Fruit fly (Drosophila melanogaster) whole organism, embryonic: ENCODE data around the gene Tmhs.

ENCODE experiments used
- CG10274 ChIP-seq: fragments of 200-800 bp; sonication (Bioruptor generic); optimal IDR thresholded peaks from 3 replicates; lab custom pipeline; 2017; ENCODE audit warnings: missing biosample characterization, mild to moderate bottlenecking, missing genetic modification characterization
- CG10543 ChIP-seq: fragments of 200-800 bp; sonication (Bioruptor generic); optimal IDR thresholded peaks from 3 replicates; lab custom pipeline; 2017; ENCODE audit warnings: missing biosample characterization, mild to moderate bottlenecking, missing genetic modification characterization, moderate library complexity
- CG10654 ChIP-seq: fragments of 200-800 bp; sonication (Bioruptor generic); optimal IDR thresholded peaks from 2 replicates; lab custom pipeline; 2016; ENCODE audit warnings: missing biosample characterization, missing genetic modification characterization
- CG11085 ChIP-seq: fragments of 200-800 bp; sonication (Bioruptor generic); IDR thresholded peaks from 2 replicates; pipeline ENCODE4 v1.3.6; 2022; ENCODE audit warnings: missing biosample characterization, missing genetic modification characterization
- CG11398 ChIP-seq: fragments of 200-800 bp; sonication (Bioruptor generic); optimal IDR thresholded peaks from 2 replicates; lab custom pipeline; 2016; ENCODE audit warnings: missing biosample characterization, missing genetic modification characterization
- CG11456 ChIP-seq: fragments of 200-800 bp; sonication (Bioruptor generic); IDR thresholded peaks from 3 replicates; pipeline ENCODE4 v1.3.6; 2022; ENCODE audit warnings: missing biosample characterization, missing genetic modification characterization
- CG12219 ChIP-seq: fragments of 200-800 bp; sonication (Bioruptor generic); optimal IDR thresholded peaks from 3 replicates; lab custom pipeline; 2018; ENCODE audit warnings: missing biosample characterization, mild to moderate bottlenecking, missing genetic modification characterization
- CG12769 ChIP-seq: fragments of 200-800 bp; sonication (Bioruptor generic); optimal IDR thresholded peaks from 2 replicates; lab custom pipeline; 2019; ENCODE audit warnings: missing biosample characterization, mild to moderate bottlenecking, missing genetic modification characterization, moderate library complexity
- CG13624 ChIP-seq: fragments of 200-800 bp; sonication (Bioruptor generic); optimal IDR thresholded peaks from 2 replicates; lab custom pipeline; 2016; ENCODE audit warnings: missing biosample characterization, missing genetic modification characterization
- CG13894 ChIP-seq: fragments of 200-800 bp; sonication (Bioruptor generic); optimal IDR thresholded peaks from 3 replicates; lab custom pipeline; 2018; ENCODE audit warnings: missing biosample characterization, mild to moderate bottlenecking, missing genetic modification characterization, moderate library complexity
- CG16863 ChIP-seq: fragments of 200-800 bp; sonication (Bioruptor generic); optimal IDR thresholded peaks from 3 replicates; lab custom pipeline; 2016; ENCODE audit warnings: missing biosample characterization, missing genetic modification characterization
- CG17612 ChIP-seq: fragments of 200-800 bp; sonication (Bioruptor generic); IDR thresholded peaks from 2 replicates; pipeline ENCODE4 v1.3.6; 2022; ENCODE audit warnings: missing biosample characterization, missing genetic modification characterization
- CG18262 ChIP-seq: fragments of 200-800 bp; optimal IDR thresholded peaks from 3 replicates; lab custom pipeline; 2019; ENCODE audit warnings: missing biosample characterization, mild to moderate bottlenecking, missing genetic modification characterization, moderate library complexity
- CG2120 ChIP-seq: fragments of 200-800 bp; sonication (Bioruptor generic); optimal IDR thresholded peaks from 3 replicates; lab custom pipeline; 2016; ENCODE audit warnings: missing biosample characterization, missing genetic modification characterization
- CG2889 ChIP-seq: fragments of 200-800 bp; sonication (Bioruptor generic); IDR thresholded peaks from 3 replicates; pipeline ENCODE4 v1.3.6; 2022; ENCODE audit warnings: missing biosample characterization, missing genetic modification characterization
- CG30020 ChIP-seq: fragments of 200-800 bp; optimal IDR thresholded peaks from 2 replicates; lab custom pipeline; 2019; ENCODE audit warnings: missing biosample characterization, mild to moderate bottlenecking, missing genetic modification characterization, moderate library complexity
- CG32532 ChIP-seq: fragments of 200-800 bp; sonication (Bioruptor generic); IDR thresholded peaks from 2 replicates; pipeline ENCODE4 v1.3.6; 2022; ENCODE audit warnings: missing biosample characterization, missing genetic modification characterization
- CG34422 ChIP-seq: fragments of 200-800 bp; sonication (Bioruptor generic); IDR thresholded peaks from 3 replicates; pipeline ENCODE4 v1.3.6; 2022; ENCODE audit warnings: missing biosample characterization, missing genetic modification characterization
- CG3995 ChIP-seq: fragments of 200-800 bp; sonication (Bioruptor generic); optimal IDR thresholded peaks from 3 replicates; lab custom pipeline; 2016; ENCODE audit warnings: missing biosample characterization, missing genetic modification characterization
- CG6654 ChIP-seq: fragments of 200-800 bp; sonication (Bioruptor generic); optimal IDR thresholded peaks from 2 replicates; lab custom pipeline; 2017; ENCODE audit warnings: missing biosample characterization, mild to moderate bottlenecking, missing genetic modification characterization
- CG6813 ChIP-seq: fragments of 200-800 bp; sonication (Bioruptor generic); optimal IDR thresholded peaks from 2 replicates; lab custom pipeline; 2017; ENCODE audit warnings: missing biosample characterization, missing genetic modification characterization, mild to moderate bottlenecking, moderate library complexity, missing genetic modification reagents
- CG7786 ChIP-seq: fragments of 200-800 bp; sonication (Bioruptor generic); optimal IDR thresholded peaks from 2 replicates; lab custom pipeline; 2016; ENCODE audit warnings: missing biosample characterization, missing genetic modification characterization
- CG9797 ChIP-seq: fragments of 200-800 bp; sonication (Bioruptor generic); optimal IDR thresholded peaks from 3 replicates; lab custom pipeline; 2018; ENCODE audit warnings: missing biosample characterization, mild to moderate bottlenecking, missing genetic modification characterization
- Camta ChIP-seq: fragments of 200-800 bp; sonication (Bioruptor generic); optimal IDR thresholded peaks from 2 replicates; lab custom pipeline; 2016; ENCODE audit warnings: missing biosample characterization, missing genetic modification characterization
- Doc2 ChIP-seq: fragments of 200-800 bp; sonication (Bioruptor generic); IDR thresholded peaks from 2 replicates; pipeline ENCODE4 v1.3.6; 2022; ENCODE audit warnings: missing biosample characterization, missing genetic modification characterization
- Dp ChIP-seq: fragments of 200-800 bp; sonication (Bioruptor generic); optimal IDR thresholded peaks from 2 replicates; lab custom pipeline; 2018; ENCODE audit warnings: missing biosample characterization, mild to moderate bottlenecking, missing genetic modification characterization, moderate library complexity
- Gug ChIP-seq: fragments of 200-800 bp; sonication (Bioruptor generic); IDR thresholded peaks from 4 replicates; pipeline ENCODE4 v1.3.6; 2022; ENCODE audit warnings: missing biosample characterization, missing genetic modification characterization
- Med ChIP-seq: fragments of 200-800 bp; sonication (Bioruptor generic); peaks from one replicate; lab custom pipeline; 2016; ENCODE audit warnings: missing biosample characterization, missing genetic modification characterization, mild to moderate bottlenecking, inconsistent platforms, moderate library complexity
- Meics ChIP-seq: fragments of 200-800 bp; sonication (Bioruptor generic); optimal IDR thresholded peaks from 2 replicates; lab custom pipeline; 2017; ENCODE audit warnings: missing biosample characterization, mild to moderate bottlenecking, missing genetic modification characterization
- Mes4 ChIP-seq: fragments of 200-800 bp; sonication (Bioruptor generic); optimal IDR thresholded peaks from 2 replicates; lab custom pipeline; 2016; ENCODE audit warnings: missing biosample characterization, missing genetic modification characterization
- Myb ChIP-seq: fragments of 200-800 bp; sonication (Bioruptor generic); optimal IDR thresholded peaks from 2 replicates; lab custom pipeline; 2016; ENCODE audit warnings: missing biosample characterization, missing genetic modification characterization
- Poxn ChIP-seq: fragments of 200-800 bp; sonication (Bioruptor generic); IDR thresholded peaks from 2 replicates; pipeline ENCODE4 v1.3.6; 2022; ENCODE audit warnings: missing biosample characterization, missing genetic modification characterization
- Vsx1 ChIP-seq: fragments of 200-800 bp; sonication (Bioruptor generic); optimal IDR thresholded peaks from 2 replicates; lab custom pipeline; 2017; ENCODE audit warnings: missing biosample characterization, mild to moderate bottlenecking, missing genetic modification characterization, missing genetic modification reagents
- aop ChIP-seq: fragments of 200-800 bp; sonication (Bioruptor generic); IDR thresholded peaks from 2 replicates; pipeline ENCODE4 v1.3.6; 2022; ENCODE audit warnings: missing biosample characterization, missing genetic modification characterization
- crol ChIP-seq: fragments of 200-800 bp; sonication (Bioruptor generic); IDR thresholded peaks from 2 replicates; pipeline ENCODE4 v1.3.6; 2022; ENCODE audit warnings: missing biosample characterization, missing genetic modification characterization
- ewg ChIP-seq: fragments of 200-800 bp; sonication (Bioruptor generic); optimal IDR thresholded peaks from 3 replicates; lab custom pipeline; 2017; ENCODE audit warnings: mild to moderate bottlenecking, missing biosample characterization, missing genetic modification reagents, missing genetic modification characterization
- fru ChIP-seq: fragments of >200 bp; optimal IDR thresholded peaks from 2 replicates; lab custom pipeline; 2017
- gce ChIP-seq: fragments of 200-800 bp; sonication (Bioruptor generic); IDR thresholded peaks from 3 replicates; pipeline ENCODE4 v1.3.6; 2022; ENCODE audit warnings: missing biosample characterization, missing genetic modification characterization
- lov ChIP-seq, 2 experiments: fragments of 200-800 bp in 1 of 2; fragments of >200 bp in 1 of 2; sonication (Bioruptor generic) in 1 of 2; IDR thresholded peaks in 1 of 2; optimal IDR thresholded peaks in 1 of 2; 2 replicates in 1 of 2; 3 replicates in 1 of 2; pipeline versions ENCODE4 v1.3.6 to Lab custom; 2017 to 2022; ENCODE audit warnings: missing biosample characterization in 1 of 2, missing genetic modification characterization in 1 of 2
- nmo ChIP-seq: fragments of 200-800 bp; sonication (Bioruptor generic); optimal IDR thresholded peaks from 2 replicates; lab custom pipeline; 2018; ENCODE audit warnings: missing biosample characterization, mild to moderate bottlenecking, missing genetic modification characterization, moderate library complexity
- nom ChIP-seq: fragments of 200-800 bp; sonication (Bioruptor generic); optimal IDR thresholded peaks from 2 replicates; lab custom pipeline; 2017; ENCODE audit warnings: missing biosample characterization, missing genetic modification characterization, mild to moderate bottlenecking, moderate library complexity, missing genetic modification reagents
- pan ChIP-seq, 4 experiments: fragments of >200 bp in 3 of 4; fragments of 200-800 bp in 1 of 4; sonication (Bioruptor generic) in 1 of 4; optimal IDR thresholded peaks in 3 of 4; IDR thresholded peaks in 1 of 4; 2 replicates each; pipeline versions ENCODE4 v1.3.6 to Lab custom; 2017 to 2022; ENCODE audit warnings: missing biosample characterization in 2 of 4, missing genetic modification characterization in 2 of 4, mixed read lengths in 1 of 4
- peb ChIP-seq: fragments of 200-800 bp; sonication (Bioruptor generic); IDR thresholded peaks from 2 replicates; pipeline ENCODE4 v1.3.6; 2022; ENCODE audit warnings: missing biosample characterization, missing genetic modification characterization
- pfk ChIP-seq: fragments of 200-800 bp; sonication (Bioruptor generic); optimal IDR thresholded peaks from 2 replicates; lab custom pipeline; 2018; ENCODE audit warnings: missing biosample characterization, mild to moderate bottlenecking, missing genetic modification characterization, moderate library complexity
- phol ChIP-seq: fragments of 200-800 bp; sonication (Bioruptor generic); optimal IDR thresholded peaks from 3 replicates; lab custom pipeline; 2018; ENCODE audit warnings: missing biosample characterization, mild to moderate bottlenecking, missing genetic modification characterization, moderate library complexity
- rib ChIP-seq: fragments of 200-800 bp; sonication (Bioruptor generic); IDR thresholded peaks from 2 replicates; pipeline ENCODE4 v1.3.6; 2022; ENCODE audit warnings: missing biosample characterization, missing genetic modification characterization
- schlank ChIP-seq: fragments of 200-800 bp; sonication (Bioruptor generic); optimal IDR thresholded peaks from 2 replicates; lab custom pipeline; 2018; ENCODE audit warnings: missing biosample characterization, mild to moderate bottlenecking, missing genetic modification characterization
- tap ChIP-seq: fragments of 200-800 bp; optimal IDR thresholded peaks from 3 replicates; lab custom pipeline; 2019; ENCODE audit warnings: missing biosample characterization, mild to moderate bottlenecking, missing genetic modification characterization, moderate library complexity
- unpg ChIP-seq: fragments of 200-800 bp; sonication (Bioruptor generic); optimal IDR thresholded peaks from 3 replicates; lab custom pipeline; 2018; ENCODE audit warnings: missing biosample characterization, mild to moderate bottlenecking, missing genetic modification characterization, moderate library complexity

Gene Tmhs

DNA sequence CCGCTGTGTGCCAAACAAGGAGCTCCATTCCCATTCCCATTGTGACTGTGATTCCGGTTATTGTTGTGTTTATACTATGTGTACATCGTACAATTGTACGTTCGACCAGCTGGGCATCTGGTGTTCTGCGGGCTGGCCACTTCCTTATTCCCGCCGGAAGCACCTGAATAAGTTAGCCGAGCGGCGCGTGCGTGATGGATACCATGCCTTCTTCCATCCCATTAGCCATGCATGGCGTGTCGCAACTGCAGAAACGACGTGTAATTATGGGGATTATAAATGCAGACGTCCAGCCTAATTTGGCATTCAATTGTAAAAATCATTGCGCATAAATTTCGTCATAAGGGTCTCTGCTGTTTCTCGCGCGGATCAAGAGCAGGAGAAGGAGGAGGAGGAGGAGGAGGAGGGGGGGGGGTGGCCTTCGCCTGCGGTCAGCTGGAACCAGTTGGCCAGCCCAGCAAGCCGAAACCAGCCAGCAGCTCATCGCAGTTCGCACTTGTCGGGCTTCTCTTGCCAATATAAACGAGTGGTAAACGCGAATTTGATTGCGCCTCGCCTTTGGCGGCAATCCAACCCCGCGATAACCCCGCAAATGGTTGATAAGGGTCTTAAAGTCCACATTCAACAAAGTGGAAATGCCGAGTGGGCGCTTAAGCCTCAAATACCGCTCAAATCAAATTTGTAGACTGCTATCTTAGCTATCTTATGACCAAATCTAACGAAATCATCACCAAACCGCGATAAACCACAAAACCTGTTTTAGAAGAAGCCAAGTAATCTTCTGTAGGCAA lies 19.2 kb upstream of the Tmhs start (continued):
- TF ChIP-seq CG30020 (tag; lab: Kevin White, UChicago) (no peak), CG2889 (GFP tag; lab: Robert Waterston, UW) (0 out of 3 replicates have a peak, but pooled peaks have one; percentile 30), crol (peak; percentile 59), Mes4 (GFP tag; lab: Kevin White, UChicago) (no peak), CG10274 (no peak), CG34422 (peak; percentile 34; the same call in 1 of the 3 replicates), CG13624 (GFP tag; lab: Kevin White, UChicago) (no peak), Poxn (GFP tag; lab: Robert Waterston, UW) (no peak), CG3995 (GFP tag; lab: Kevin White, UChicago) (no peak), nom (GFP tag; lab: Kevin White, UChicago) (peak; percentile 69), CG12219 (no peak), Camta (no peak), Vsx1 (GFP tag; lab: Kevin White, UChicago) (no peak), CG6813 (no peak), rib (GFP tag; lab: Robert Waterston, UW) (peak; percentile 35; the same call in 1 of the 2 replicates), CG17612 (no peak), tap (tag; lab: Kevin White, UChicago) (no peak), nmo (GFP tag; lab: Kevin White, UChicago) (no peak), aop (GFP tag; lab: Robert Waterston, UW) (no peak), CG10654 (GFP tag; lab: Kevin White, UChicago) (no peak), CG10543 (GFP tag; lab: Kevin White, UChicago) (peak; percentile 9), schlank (tag; lab: Kevin White, UChicago) (no peak), CG12769 (tag; lab: Kevin White, UChicago) (peak; percentile 17), Med (GFP tag; lab: Kevin White, UChicago) (peak; percentile 47), fru (lab: Kevin White, UChicago) (no peak), pan (optimal IDR thresholded peaks at IDR 0.05; lab: Kevin White, UChicago) (no peak), pan (GFP tag; optimal IDR thresholded peaks at IDR 0.05 in 1 of 2, IDR thresholded peaks at IDR 0.05 in 1 of 2) (peak in 1 of 2 experiments; percentile 16), ewg (peak; percentile 61)

dm6 chr3L:1868841-1869240 lies 16.6 kb upstream of the Tmhs start:
- TF ChIP-seq CG32532 (GFP tag; lab: Robert Waterston, UW) = peak; percentile 77
- TF ChIP-seq CG9797 = no peak
- peak; percentile 8 for TF ChIP-seq CG2120
- TF ChIP-seq Med (GFP tag; lab: Kevin White, UChicago) = peak; percentile 70
- TF ChIP-seq pfk (GFP tag; lab: Kevin White, UChicago) = no peak
- no peak for TF ChIP-seq CG7786
- no peak for TF ChIP-seq Dp
- TF ChIP-seq Gug (GFP tag; lab: Robert Waterston, UW) = peak; percentile 53; the same call in 3 of the 4 replicates
- no peak for TF ChIP-seq CG13894 (tag; lab: Kevin White, UChicago)
- TF ChIP-seq lov (optimal IDR thresholded peaks at IDR 0.05; lab: Kevin White, UChicago) = no peak
- TF ChIP-seq lov (GFP tag; IDR thresholded peaks at IDR 0.05; lab: Robert Waterston, UW) = no peak
- no peak for TF ChIP-seq CG6654 (GFP tag; lab: Kevin White, UChicago)
- no peak for TF ChIP-seq Myb
- no peak for TF ChIP-seq CG16863 (GFP tag; lab: Kevin White, UChicago)
- TF ChIP-seq unpg (GFP tag; lab: Kevin White, UChicago) = no peak
- 0 out of 3 replicates have a peak, but pooled peaks have one; percentile 27 for TF ChIP-seq CG11456 (GFP tag; lab: Robert Waterston, UW)
- 0 out of 2 replicates have a peak, but pooled peaks have one; percentile 25 for TF ChIP-seq CG11085 (GFP tag; lab: Robert Waterston, UW)
- TF ChIP-seq phol (tag; lab: Kevin White, UChicago) = peak; percentile 8
- TF ChIP-seq Doc2 (GFP tag; lab: Robert Waterston, UW) = no peak
- peak; percentile 66 for TF ChIP-seq CG18262 (tag; lab: Kevin White, UChicago)
- TF ChIP-seq Meics (GFP tag; lab: Kevin White, UChicago) = peak; percentile 46
- TF ChIP-seq peb (GFP tag; lab: Robert Waterston, UW) = peak; percentile 29; the same call in 1 of the 2 replicates
- no peak for TF ChIP-seq CG11398 (GFP tag; lab: Kevin White, UChicago)
- no peak for TF ChIP-seq gce
